Worm (Caenorhabditis elegans) whole organism, L4 larva: ENCODE results near the gene tkr-3.
A peak's percentile ranks its signal among the peaks of the same experiment; 100 is the strongest.

Source experiments
- F10B5.3 ChIP-seq: sonication (generic microtip); optimal IDR thresholded peaks from 2 replicates; lab custom pipeline; 2016; ENCODE audit warnings: mild to moderate bottlenecking, missing genetic modification characterization, missing compliant biosample characterization
- F37D6.2 ChIP-seq: sonication (generic microtip); optimal IDR thresholded peaks from 2 replicates; lab custom pipeline; 2016; ENCODE audit warnings: mild to moderate bottlenecking, missing genetic modification characterization, missing compliant biosample characterization
- F49E8.2 ChIP-seq: sonication (generic microtip); optimal IDR thresholded peaks from 2 replicates; lab custom pipeline; 2016; ENCODE audit warnings: missing compliant biosample characterization, mild to moderate bottlenecking, missing genetic modification characterization, borderline replicate concordance
- T20F7.1 ChIP-seq: fragments of 200-800 bp; sonication (Bioruptor generic); optimal IDR thresholded peaks from 2 replicates; lab custom pipeline; 2018; ENCODE audit warnings: mild to moderate bottlenecking, missing genetic modification characterization, missing compliant biosample characterization
- T26A8.4 ChIP-seq: fragments of 200-800 bp; sonication (Bioruptor generic); IDR thresholded peaks from 2 replicates; pipeline ENCODE4 v1.3.6; 2022; ENCODE audit warnings: missing genetic modification characterization, missing compliant biosample characterization
- Y48G9A.11 ChIP-seq: fragments of 200-800 bp; sonication (Bioruptor generic); IDR thresholded peaks from 2 replicates; pipeline ENCODE4 v1.3.6; 2022; ENCODE audit warnings: missing genetic modification reagents, missing genetic modification characterization, missing compliant biosample characterization
- Y5F2A.4 ChIP-seq: fragments of 200-800 bp; sonication (Bioruptor generic); optimal IDR thresholded peaks from 2 replicates; lab custom pipeline; 2018; ENCODE audit warnings: mild to moderate bottlenecking, missing genetic modification characterization, missing compliant biosample characterization
- Y75B8A.6 ChIP-seq: fragments of 200-800 bp; sonication (Bioruptor generic); IDR thresholded peaks from 2 replicates; pipeline ENCODE4 v1.3.6; 2022; ENCODE audit warnings: missing genetic modification reagents, missing genetic modification characterization, missing compliant biosample characterization
- arid-1 ChIP-seq: fragments of 200-800 bp; sonication (Bioruptor generic); conservative IDR thresholded peaks from 2 replicates; pipeline ENCODE4 v1.3.6; 2022; ENCODE audit warnings: missing genetic modification reagents, missing genetic modification characterization, missing compliant biosample characterization
- attf-4 ChIP-seq: sonication (generic microtip); optimal IDR thresholded peaks from 3 replicates; lab custom pipeline; 2017; ENCODE audit warnings: missing biosample characterization, missing genetic modification characterization
- ceh-20 ChIP-seq: fragments of 200-800 bp; sonication (Bioruptor generic); IDR thresholded peaks from 2 replicates; pipeline ENCODE4 v1.3.6; 2022; ENCODE audit warnings: missing genetic modification reagents, missing genetic modification characterization, missing compliant biosample characterization
- ceh-28 ChIP-seq: fragments of 150-350 bp; optimal IDR thresholded peaks from 2 replicates; lab custom pipeline; 2014; ENCODE audit warnings: missing biosample characterization, missing genetic modification reagents, missing genetic modification characterization
- ceh-82 ChIP-seq: sonication (generic microtip); optimal IDR thresholded peaks from 2 replicates; lab custom pipeline; 2017; ENCODE audit warnings: missing biosample characterization, missing genetic modification characterization
- cey-2 ChIP-seq: sonication (generic microtip); optimal IDR thresholded peaks from 3 replicates; lab custom pipeline; 2017; ENCODE audit warnings: missing genetic modification characterization, mild to moderate bottlenecking, missing compliant biosample characterization, antibody characterized with exemption, borderline replicate concordance; ENCODE audit not compliant: insufficient read depth
- daf-16 ChIP-seq, 3 experiments: sonication (generic microtip); optimal IDR thresholded peaks; 2 replicates each; lab custom pipeline; 2016 to 2017; ENCODE audit warnings: missing genetic modification characterization in 3 of 3, missing genetic modification reagents in 3 of 3, mild to moderate bottlenecking in 2 of 3, missing compliant biosample characterization in 2 of 3, missing biosample characterization in 1 of 3, moderate library complexity in 1 of 3
- dmd-8 ChIP-seq: fragments of 200-800 bp; sonication (Bioruptor generic); IDR thresholded peaks from 2 replicates; pipeline ENCODE4 v1.3.6; 2022; ENCODE audit warnings: missing genetic modification characterization, missing compliant biosample characterization
- dmd-9 ChIP-seq: fragments of 200-800 bp; sonication (Bioruptor generic); IDR thresholded peaks from 2 replicates; pipeline ENCODE4 v1.3.6; 2022; ENCODE audit warnings: missing genetic modification reagents, missing genetic modification characterization, missing compliant biosample characterization
- dpl-1 ChIP-seq: fragments of 150-350 bp; optimal IDR thresholded peaks from 2 replicates; lab custom pipeline; 2014; ENCODE audit warnings: missing biosample characterization, missing genetic modification reagents, missing genetic modification characterization
- duxl-1 ChIP-seq: sonication (generic microtip); optimal IDR thresholded peaks from 2 replicates; lab custom pipeline; 2016; ENCODE audit warnings: mild to moderate bottlenecking, missing genetic modification characterization, moderate library complexity, missing compliant biosample characterization; ENCODE audit not compliant: poor library complexity
- egl-27 ChIP-seq: sonication (generic microtip); optimal IDR thresholded peaks from 3 replicates; lab custom pipeline; 2017; ENCODE audit warnings: missing biosample characterization, missing genetic modification reagents, missing genetic modification characterization
- egl-43 ChIP-seq: fragments of 200-800 bp; sonication (Bioruptor generic); IDR thresholded peaks from 2 replicates; pipeline ENCODE4 v1.3.6; 2022; ENCODE audit warnings: missing genetic modification reagents, missing genetic modification characterization, missing compliant biosample characterization
- fkh-10 ChIP-seq: fragments of 150-350 bp; optimal IDR thresholded peaks from 2 replicates; lab custom pipeline; 2014; ENCODE audit warnings: missing biosample characterization, missing genetic modification reagents, missing genetic modification characterization
- fos-1 ChIP-seq: fragments of 150-350 bp; optimal IDR thresholded peaks from 2 replicates; lab custom pipeline; 2014; ENCODE audit warnings: missing biosample characterization, missing genetic modification characterization
- gei-8 ChIP-seq: fragments of 200-800 bp; sonication (Bioruptor generic); optimal IDR thresholded peaks from 2 replicates; lab custom pipeline; 2018; ENCODE audit warnings: mild to moderate bottlenecking, missing genetic modification characterization, missing compliant biosample characterization
- hif-1 ChIP-seq, 2 experiments: sonication (generic microtip); optimal IDR thresholded peaks; 2 replicates each; lab custom pipeline; 2016 to 2017; ENCODE audit warnings: missing compliant biosample characterization in 2 of 2, missing genetic modification characterization in 2 of 2, missing genetic modification reagents in 2 of 2, missing genotype in 2 of 2, mild to moderate bottlenecking in 1 of 2
- hlh-11 ChIP-seq: fragments of 200-800 bp; sonication (Bioruptor generic); optimal IDR thresholded peaks from 2 replicates; lab custom pipeline; 2018; ENCODE audit warnings: mild to moderate bottlenecking, missing genetic modification characterization, missing compliant biosample characterization
- hlh-30 ChIP-seq: sonication (generic microtip); optimal IDR thresholded peaks from 2 replicates; lab custom pipeline; 2017; ENCODE audit warnings: antibody characterized with exemption, mild to moderate bottlenecking, missing genetic modification characterization, missing compliant biosample characterization; ENCODE audit not compliant: insufficient read depth
- hmg-1.1 ChIP-seq: fragments of 200-800 bp; sonication (Bioruptor generic); IDR thresholded peaks from 2 replicates; pipeline ENCODE4 v1.3.6; 2022; ENCODE audit warnings: missing genetic modification reagents, missing genetic modification characterization, missing compliant biosample characterization
- lim-7 ChIP-seq: fragments of 200-800 bp; sonication (Bioruptor generic); IDR thresholded peaks from 2 replicates; pipeline ENCODE4 v1.3.6; 2022; ENCODE audit warnings: missing genetic modification characterization, missing compliant biosample characterization
- lin-13 ChIP-seq: fragments of 150-350 bp; optimal IDR thresholded peaks from 2 replicates; lab custom pipeline; 2014; ENCODE audit warnings: missing biosample characterization, missing genetic modification reagents, missing genetic modification characterization
- lin-39 ChIP-seq: fragments of 150-350 bp; optimal IDR thresholded peaks from 2 replicates; lab custom pipeline; 2014; ENCODE audit warnings: missing biosample characterization, missing genetic modification reagents, missing genetic modification characterization
- lsy-2 ChIP-seq, 2 experiments: fragments of 150-350 bp in 1 of 2; sonication (generic microtip) in 1 of 2; optimal IDR thresholded peaks; 2 replicates each; lab custom pipeline; 2014 to 2017; ENCODE audit warnings: missing biosample characterization in 2 of 2, missing genetic modification characterization in 2 of 2
- mdl-1 ChIP-seq, 2 experiments: fragments of 150-350 bp in 1 of 2; sonication (generic microtip) in 1 of 2; optimal IDR thresholded peaks; 2 replicates each; lab custom pipeline; 2014 to 2017; ENCODE audit warnings: missing biosample characterization in 2 of 2, missing genetic modification characterization in 2 of 2
- mes-2 ChIP-seq: sonication (generic microtip); optimal IDR thresholded peaks from 2 replicates; lab custom pipeline; 2016; ENCODE audit warnings: missing genotype, mild to moderate bottlenecking, missing genetic modification characterization, missing compliant biosample characterization; ENCODE audit not compliant: poor library complexity, severe bottlenecking
- mxl-2 ChIP-seq: fragments of 200-800 bp; sonication (Bioruptor generic); conservative IDR thresholded peaks from 2 replicates; pipeline ENCODE4 v1.3.6; 2022; ENCODE audit warnings: missing genetic modification reagents, missing genetic modification characterization, missing compliant biosample characterization
- nhr-42 ChIP-seq: fragments of 200-800 bp; sonication (Bioruptor generic); IDR thresholded peaks from 2 replicates; pipeline ENCODE4 v1.3.6; 2022; ENCODE audit warnings: missing genetic modification characterization, missing compliant biosample characterization
- nhr-48 ChIP-seq: sonication (generic microtip); optimal IDR thresholded peaks from 2 replicates; lab custom pipeline; 2016; ENCODE audit warnings: mild to moderate bottlenecking, missing genetic modification characterization, missing compliant biosample characterization
- nhr-76 ChIP-seq: fragments of 150-350 bp; optimal IDR thresholded peaks from 2 replicates; lab custom pipeline; 2014; ENCODE audit warnings: missing biosample characterization, missing genetic modification characterization
- pha-4 ChIP-seq, 2 experiments: fragments of 150-350 bp in 1 of 2; fragments of 200-800 bp in 1 of 2; sonication (Bioruptor generic) in 1 of 2; IDR thresholded peaks in 1 of 2; optimal IDR thresholded peaks in 1 of 2; 2 replicates each; pipeline versions ENCODE4 v1.3.6 to Lab custom; 2014 to 2022; ENCODE audit warnings: missing genetic modification characterization in 2 of 2, missing genetic modification reagents in 2 of 2, missing biosample characterization in 1 of 2, missing compliant biosample characterization in 1 of 2
- pqm-1 ChIP-seq: sonication (generic microtip); optimal IDR thresholded peaks from 2 replicates; lab custom pipeline; 2017; ENCODE audit warnings: missing biosample characterization, missing genetic modification characterization
- rbr-2 ChIP-seq: sonication (generic microtip); optimal IDR thresholded peaks from 2 replicates; lab custom pipeline; 2016; ENCODE audit warnings: missing genotype, missing genetic modification characterization, missing compliant biosample characterization
- snpc-4 ChIP-seq: fragments of 150-350 bp; optimal IDR thresholded peaks from 2 replicates; lab custom pipeline; 2014; ENCODE audit warnings: missing biosample characterization, missing genetic modification characterization
- spr-1 ChIP-seq: sonication (generic microtip); optimal IDR thresholded peaks from 2 replicates; lab custom pipeline; 2016; ENCODE audit warnings: mild to moderate bottlenecking, missing genetic modification characterization, missing compliant biosample characterization
- unc-62 ChIP-seq, 3 experiments: fragments of 150-350 bp in 1 of 3; sonication (generic microtip); optimal IDR thresholded peaks in 2 of 3; peaks in 1 of 3; 1 replicate in 1 of 3; 2 replicates in 2 of 3; lab custom pipeline; 2014 to 2017; ENCODE audit warnings: missing biosample characterization in 3 of 3, missing genetic modification characterization in 3 of 3, missing genetic modification reagents in 3 of 3, missing genotype in 1 of 3
- vab-7 ChIP-seq: fragments of 200-800 bp; sonication (Bioruptor generic); IDR thresholded peaks from 2 replicates; pipeline ENCODE4 v1.3.6; 2022; ENCODE audit warnings: missing genetic modification reagents, missing genetic modification characterization, missing compliant biosample characterization
- zag-1 ChIP-seq: fragments of 150-350 bp; optimal IDR thresholded peaks from 2 replicates; lab custom pipeline; 2014; ENCODE audit warnings: missing biosample characterization, missing genetic modification characterization
- zfp-2 ChIP-seq: sonication (generic microtip); optimal IDR thresholded peaks from 2 replicates; lab custom pipeline; 2016; ENCODE audit warnings: mild to moderate bottlenecking, missing genetic modification characterization, missing compliant biosample characterization
- zfp-3 ChIP-seq: fragments of 200-800 bp; sonication (Bioruptor generic); conservative IDR thresholded peaks from 2 replicates; pipeline ENCODE4 v1.3.6; 2022; ENCODE audit warnings: missing genetic modification reagents, missing genetic modification characterization, missing compliant biosample characterization
- zip-2 ChIP-seq: fragments of 150-350 bp; optimal IDR thresholded peaks from 2 replicates; lab custom pipeline; 2014; ENCODE audit warnings: missing biosample characterization, missing genetic modification characterization

The tkr-3 gene

ce11 chrIV:5133791-5134370 lies 12.0 kb upstream of the tkr-3 start (continued):
- no peak for TF ChIP-seq cey-2 (tag; lab: Kevin White, UChicago)
- no peak for TF ChIP-seq zag-1 (tag; lab: Kevin White, UChicago)
- TF ChIP-seq egl-43 (GFP tag; lab: Robert Waterston, UW) = no peak
- TF ChIP-seq nhr-76 (tag; lab: Kevin White, UChicago) = no peak
- TF ChIP-seq F10B5.3 (tag; lab: Kevin White, UChicago) = no peak
- no peak for TF ChIP-seq ceh-28 (tag; lab: Kevin White, UChicago)
- no peak for TF ChIP-seq dmd-9
- TF ChIP-seq dmd-8 (GFP tag; lab: Robert Waterston, UW) = no peak
- TF ChIP-seq vab-7 = no peak
- no peak for TF ChIP-seq nhr-42
- no peak for TF ChIP-seq mdl-1 (tag; optimal IDR thresholded peaks at IDR 0.05; lab: Kevin White, UChicago)
- no peak for TF ChIP-seq T20F7.1 (GFP tag; lab: Kevin White, UChicago)
- TF ChIP-seq ceh-82 (tag; lab: Kevin White, UChicago) = no peak
- peak; percentile 57 for TF ChIP-seq hlh-30 (tag; lab: Kevin White, UChicago)
- TF ChIP-seq spr-1 (tag; lab: Kevin White, UChicago) = no peak
- no peak for TF ChIP-seq snpc-4 (tag; lab: Kevin White, UChicago)
- no peak for TF ChIP-seq rbr-2 (tag; lab: Kevin White, UChicago)
- TF ChIP-seq egl-27 = no peak
- TF ChIP-seq dpl-1 (GFP tag; lab: Kevin White, UChicago) = no peak
- peak; percentile 62 for TF ChIP-seq hlh-11
- no peak for TF ChIP-seq T26A8.4 (GFP tag; lab: Robert Waterston, UW)
- TF ChIP-seq Y48G9A.11 (GFP tag; lab: Robert Waterston, UW) = no peak
- TF ChIP-seq attf-4 (tag; lab: Kevin White, UChicago) = no peak
- TF ChIP-seq F37D6.2 (tag; lab: Kevin White, UChicago) = no peak
- TF ChIP-seq Y75B8A.6 = no peak
- TF ChIP-seq pha-4 (GFP tag; IDR thresholded peaks at IDR 0.05; lab: Robert Waterston, UW) = no peak
- TF ChIP-seq pha-4 (tag; optimal IDR thresholded peaks at IDR 0.05; lab: Kevin White, UChicago) = no peak
- TF ChIP-seq pqm-1 (tag; lab: Kevin White, UChicago) = peak; percentile 80
- no peak for TF ChIP-seq duxl-1
- TF ChIP-seq hmg-1.1 (GFP tag; lab: Robert Waterston, UW) = no peak
- no peak for TF ChIP-seq daf-16 (GFP tag; optimal IDR thresholded peaks at IDR 0.05; lab: Kevin White, UChicago)
- TF ChIP-seq daf-16 (tag; optimal IDR thresholded peaks at IDR 0.05; lab: Kevin White, UChicago) = peak; percentile 61
- TF ChIP-seq hif-1 (tag; optimal IDR thresholded peaks at IDR 0.05; lab: Kevin White, UChicago) = peak in 1 of 2 experiments; percentile 37
- no peak for TF ChIP-seq ceh-20
- TF ChIP-seq fos-1 (tag; lab: Kevin White, UChicago) = no peak
- no peak for TF ChIP-seq zfp-2 (tag; lab: Kevin White, UChicago)
- TF ChIP-seq lin-39 (tag; lab: Kevin White, UChicago) = no peak
- no peak for TF ChIP-seq mes-2
- no peak for TF ChIP-seq unc-62 (GFP tag; optimal IDR thresholded peaks at IDR 0.05 in 1 of 2; lab: Kevin White, UChicago)
- TF ChIP-seq unc-62 (tag; optimal IDR thresholded peaks at IDR 0.05; lab: Kevin White, UChicago) = no peak
- TF ChIP-seq nhr-48 (tag; lab: Kevin White, UChicago) = no peak
- TF ChIP-seq fkh-10 (GFP tag; lab: Kevin White, UChicago) = no peak
- TF ChIP-seq Y5F2A.4 (GFP tag; lab: Kevin White, UChicago) = no peak
- TF ChIP-seq arid-1 (GFP tag; lab: Robert Waterston, UW) = no peak
- TF ChIP-seq F49E8.2 (tag; lab: Kevin White, UChicago) = no peak
- TF ChIP-seq mxl-2 (GFP tag; lab: Robert Waterston, UW) = no peak
- no peak for TF ChIP-seq zfp-3 (GFP tag; lab: Robert Waterston, UW)
- no peak for TF ChIP-seq gei-8
- TF ChIP-seq lin-13 = no peak
- no peak for TF ChIP-seq zip-2 (tag; lab: Kevin White, UChicago)
- peak in 1 of 2 experiments; percentile 15 for TF ChIP-seq lsy-2 (tag; optimal IDR thresholded peaks at IDR 0.05; lab: Kevin White, UChicago)
- no peak for TF ChIP-seq lim-7 (GFP tag; lab: Robert Waterston, UW)
